Worm (Caenorhabditis elegans): ENCODE results near the gene ZK262.19.

- TF ChIP-seq ZK546.5 (tag; optimal IDR thresholded peaks at IDR 0.05) (no peak), fos-1 (tag; optimal IDR thresholded peaks at IDR 0.05) (no peak), snpc-4 (tag; optimal IDR thresholded peaks at IDR 0.05) (no peak), ztf-11 (tag; optimal IDR thresholded peaks at IDR 0.05) (no peak), ceh-82 (tag; optimal IDR thresholded peaks at IDR 0.05) (no peak)
These were observed 49.9 kb downstream of the ZK262.19 start for ce11 chrV:18375551-18375950.
